Fruit fly (Drosophila melanogaster) whole organism, embryonic: Measurements from ENCODE around the gene Rpp14a.

ENCODE experiments used
- Antp ChIP-seq: fragments of 200-800 bp; sonication (Bioruptor generic); optimal IDR thresholded peaks from 3 replicates; lab custom pipeline; 2016; ENCODE audit warnings: missing biosample characterization, missing genetic modification characterization
- Asciz ChIP-seq: fragments of 200-800 bp; sonication (Bioruptor generic); optimal IDR thresholded peaks from 2 replicates; lab custom pipeline; 2017; ENCODE audit warnings: missing biosample characterization, mild to moderate bottlenecking, missing genetic modification characterization, missing genetic modification reagents
- Awh ChIP-seq: fragments of 200-800 bp; sonication (Bioruptor generic); IDR thresholded peaks from 2 replicates; pipeline ENCODE4, ENCODE4 v1.3.6; 2022; ENCODE audit warnings: missing biosample characterization, missing genetic modification characterization
- B-H1 ChIP-seq: fragments of 200-800 bp; sonication (Bioruptor generic); IDR thresholded peaks from 3 replicates; pipeline ENCODE4 v1.3.6; 2022; ENCODE audit warnings: missing biosample characterization, missing genetic modification characterization
- CG1024 ChIP-seq: fragments of 200-800 bp; sonication (Bioruptor generic); IDR thresholded peaks from 2 replicates; pipeline ENCODE4 v1.3.6; 2022; ENCODE audit warnings: missing biosample characterization, missing genetic modification characterization
- CG10366 ChIP-seq: fragments of 200-800 bp; sonication (Bioruptor generic); IDR thresholded peaks from 2 replicates; pipeline ENCODE4 v1.3.6; 2022; ENCODE audit warnings: missing biosample characterization, missing genetic modification characterization
- CG10543 ChIP-seq: fragments of 200-800 bp; sonication (Bioruptor generic); optimal IDR thresholded peaks from 3 replicates; lab custom pipeline; 2017; ENCODE audit warnings: missing biosample characterization, mild to moderate bottlenecking, missing genetic modification characterization, moderate library complexity
- CG10979 ChIP-seq: fragments of 200-800 bp; sonication (Bioruptor generic); optimal IDR thresholded peaks from 2 replicates; lab custom pipeline; 2018; ENCODE audit warnings: missing biosample characterization, mild to moderate bottlenecking, missing genetic modification characterization, moderate library complexity
- CG11093 ChIP-seq: fragments of 200-800 bp; sonication (Bioruptor generic); IDR thresholded peaks from 3 replicates; pipeline ENCODE4 v1.3.6; 2022; ENCODE audit warnings: missing biosample characterization, missing genetic modification characterization
- CG1233 ChIP-seq: fragments of 200-800 bp; sonication (Bioruptor generic); optimal IDR thresholded peaks from 4 replicates; lab custom pipeline; 2018; ENCODE audit warnings: missing biosample characterization, mild to moderate bottlenecking, missing genetic modification characterization
- CG12744 ChIP-seq: fragments of 200-800 bp; sonication (Bioruptor generic); optimal IDR thresholded peaks from 2 replicates; lab custom pipeline; 2016; ENCODE audit warnings: missing biosample characterization, missing genetic modification characterization
- CG12942 ChIP-seq: fragments of 200-800 bp; sonication (Bioruptor generic); optimal IDR thresholded peaks from 3 replicates; lab custom pipeline; 2016; ENCODE audit warnings: missing biosample characterization, missing genetic modification characterization
- CG15269 ChIP-seq: fragments of 200-800 bp; sonication (Bioruptor generic); optimal IDR thresholded peaks from 2 replicates; lab custom pipeline; 2018; ENCODE audit warnings: missing biosample characterization, mild to moderate bottlenecking, missing genetic modification characterization, moderate library complexity
- CG1647 ChIP-seq: fragments of 200-800 bp; sonication (Bioruptor generic); optimal IDR thresholded peaks from 3 replicates; lab custom pipeline; 2016; ENCODE audit warnings: missing biosample characterization, missing genetic modification characterization
- CG16813 ChIP-seq: fragments of 200-800 bp; sonication (Bioruptor generic); IDR thresholded peaks from 3 replicates; pipeline ENCODE4 v1.3.6; 2022; ENCODE audit warnings: missing biosample characterization, missing genetic modification characterization; ENCODE audit not compliant: partially characterized antibody
- CG17186 ChIP-seq: fragments of 200-800 bp; sonication (Bioruptor generic); optimal IDR thresholded peaks from 3 replicates; lab custom pipeline; 2017; ENCODE audit warnings: missing biosample characterization, missing genetic modification reagents, missing genetic modification characterization
- CG17359 ChIP-seq: fragments of 200-800 bp; sonication (Bioruptor generic); optimal IDR thresholded peaks from 3 replicates; lab custom pipeline; 2018; ENCODE audit warnings: missing biosample characterization, mild to moderate bottlenecking, missing genetic modification characterization, moderate library complexity
- CG30431 ChIP-seq: fragments of 200-800 bp; sonication (Bioruptor generic); optimal IDR thresholded peaks from 2 replicates; lab custom pipeline; 2017; ENCODE audit warnings: missing biosample characterization, missing genetic modification characterization
- CG3847 ChIP-seq: fragments of 200-800 bp; sonication (Bioruptor generic); IDR thresholded peaks from 2 replicates; pipeline ENCODE4 v1.3.6; 2022; ENCODE audit warnings: missing biosample characterization, missing genetic modification characterization
- CG6175 ChIP-seq: fragments of 200-800 bp; sonication (Bioruptor generic); IDR thresholded peaks from 3 replicates; pipeline ENCODE4 v1.3.6; 2022; ENCODE audit warnings: missing biosample characterization, missing genetic modification characterization
- CG6254 ChIP-seq: fragments of 200-800 bp; sonication (Bioruptor generic); optimal IDR thresholded peaks from 3 replicates; lab custom pipeline; 2017; ENCODE audit warnings: mild to moderate bottlenecking, missing biosample characterization, missing genetic modification reagents, missing genetic modification characterization
- CG6765 ChIP-seq: fragments of 200-800 bp; sonication (Bioruptor generic); optimal IDR thresholded peaks from 3 replicates; lab custom pipeline; 2017; ENCODE audit warnings: missing biosample characterization, mild to moderate bottlenecking, missing genetic modification characterization
- CG7928 ChIP-seq: fragments of 200-800 bp; sonication (Bioruptor generic); optimal IDR thresholded peaks from 2 replicates; lab custom pipeline; 2017; ENCODE audit warnings: missing biosample characterization, mild to moderate bottlenecking, missing genetic modification characterization
- CG8765 ChIP-seq: fragments of 200-800 bp; sonication (Bioruptor generic); IDR thresholded peaks from 2 replicates; pipeline ENCODE4 v1.3.6; 2022; ENCODE audit warnings: missing biosample characterization, missing genetic modification characterization
- Dfd ChIP-seq, 2 experiments: fragments of >200 bp; optimal IDR thresholded peaks; 2 replicates each; lab custom pipeline; 2017; ENCODE audit warnings: missing biosample characterization in 2 of 2, missing genetic modification characterization in 2 of 2
- Doc3 ChIP-seq: fragments of 200-800 bp; sonication (Bioruptor generic); IDR thresholded peaks from 3 replicates; pipeline ENCODE4 v1.3.6; 2022; ENCODE audit warnings: missing biosample characterization, missing genetic modification characterization; ENCODE audit not compliant: partially characterized antibody
- Dp ChIP-seq: fragments of 200-800 bp; sonication (Bioruptor generic); optimal IDR thresholded peaks from 2 replicates; lab custom pipeline; 2018; ENCODE audit warnings: missing biosample characterization, mild to moderate bottlenecking, missing genetic modification characterization, moderate library complexity
- Fer3 ChIP-seq: fragments of 200-800 bp; sonication (Bioruptor generic); optimal IDR thresholded peaks from 2 replicates; lab custom pipeline; 2018; ENCODE audit warnings: missing biosample characterization, mild to moderate bottlenecking, missing genetic modification characterization, moderate library complexity
- GATAe ChIP-seq: fragments of 200-800 bp; sonication (Bioruptor generic); conservative IDR thresholded peaks from 2 replicates; pipeline ENCODE4 v1.3.6; 2022; ENCODE audit warnings: missing biosample characterization, missing genetic modification characterization
- HLH4C ChIP-seq: fragments of 200-800 bp; sonication (Bioruptor generic); IDR thresholded peaks from 3 replicates; pipeline ENCODE4 v1.3.6; 2022; ENCODE audit warnings: missing biosample characterization, missing genetic modification characterization; ENCODE audit not compliant: partially characterized antibody
- Hey ChIP-seq: fragments of 200-800 bp; sonication (Bioruptor generic); optimal IDR thresholded peaks from 3 replicates; lab custom pipeline; 2018; ENCODE audit warnings: missing biosample characterization, mild to moderate bottlenecking, missing genetic modification characterization
- Hr39 ChIP-seq: fragments of >200 bp; optimal IDR thresholded peaks from 2 replicates; lab custom pipeline; 2017
- Kr ChIP-seq: fragments of 200-800 bp; sonication (Bioruptor generic); optimal IDR thresholded peaks from 2 replicates; lab custom pipeline; 2017; ENCODE audit warnings: missing biosample characterization, mild to moderate bottlenecking, missing genetic modification characterization
- NC2α ChIP-seq: fragments of 200-800 bp; sonication (Bioruptor generic); optimal IDR thresholded peaks from 2 replicates; lab custom pipeline; 2016; ENCODE audit warnings: missing biosample characterization, missing genetic modification characterization
- Nf-YC ChIP-seq: fragments of 200-800 bp; optimal IDR thresholded peaks from 3 replicates; lab custom pipeline; 2019; ENCODE audit warnings: missing biosample characterization, mild to moderate bottlenecking, missing genetic modification characterization, moderate library complexity
- NfI ChIP-seq: fragments of 200-800 bp; sonication (Bioruptor generic); optimal IDR thresholded peaks from 3 replicates; lab custom pipeline; 2018; ENCODE audit warnings: missing biosample characterization, mild to moderate bottlenecking, missing genetic modification characterization, moderate library complexity
- Pdp1 ChIP-seq, 2 experiments: fragments of 200-800 bp; sonication (Bioruptor generic); optimal IDR thresholded peaks; 3 replicates each; lab custom pipeline; 2016; ENCODE audit warnings: missing biosample characterization in 2 of 2, missing genetic modification characterization in 2 of 2, mild to moderate bottlenecking in 1 of 2, moderate library complexity in 1 of 2
- Rx ChIP-seq: fragments of 200-800 bp; sonication (Bioruptor generic); IDR thresholded peaks from 2 replicates; pipeline ENCODE4 v1.3.6; 2022; ENCODE audit warnings: missing biosample characterization, missing genetic modification characterization
- Sin3A ChIP-seq: fragments of >200 bp; optimal IDR thresholded peaks from 2 replicates; lab custom pipeline; 2018
- Usf ChIP-seq: fragments of 200-800 bp; sonication (Bioruptor generic); optimal IDR thresholded peaks from 2 replicates; lab custom pipeline; 2017; ENCODE audit warnings: missing genotype, missing biosample characterization, missing genetic modification characterization
- ap ChIP-seq: fragments of 200-800 bp; sonication (Bioruptor generic); IDR thresholded peaks from 2 replicates; pipeline ENCODE4 v1.3.6; 2022; ENCODE audit warnings: missing biosample characterization, missing genetic modification characterization
- dysf ChIP-seq: fragments of 200-800 bp; sonication (Bioruptor generic); IDR thresholded peaks from 3 replicates; pipeline ENCODE4 v1.3.6; 2022; ENCODE audit warnings: missing biosample characterization, missing genetic modification characterization
- gcm2 ChIP-seq: fragments of 200-800 bp; sonication (Bioruptor generic); optimal IDR thresholded peaks from 2 replicates; lab custom pipeline; 2016; ENCODE audit warnings: missing biosample characterization, missing genetic modification characterization
- gfzf ChIP-seq: fragments of 200-800 bp; sonication (Bioruptor generic); optimal IDR thresholded peaks from 2 replicates; lab custom pipeline; 2016; ENCODE audit warnings: missing biosample characterization, mild to moderate bottlenecking, missing genetic modification characterization, moderate library complexity
- ham ChIP-seq: fragments of 200-800 bp; sonication (Bioruptor generic); IDR thresholded peaks from 2 replicates; pipeline ENCODE4 v1.3.6; 2022; ENCODE audit warnings: missing biosample characterization, missing genetic modification characterization
- her ChIP-seq: fragments of 200-800 bp; sonication (Bioruptor generic); optimal IDR thresholded peaks from 2 replicates; lab custom pipeline; 2016; ENCODE audit warnings: missing biosample characterization, missing genetic modification characterization
- ken ChIP-seq: fragments of 200-800 bp; sonication (Bioruptor generic); IDR thresholded peaks from 3 replicates; pipeline ENCODE4 v1.3.6; 2022; ENCODE audit warnings: missing biosample characterization, missing genetic modification characterization
- oc ChIP-seq: fragments of 200-800 bp; sonication (Bioruptor generic); optimal IDR thresholded peaks from 2 replicates; lab custom pipeline; 2018; ENCODE audit warnings: missing biosample characterization, mild to moderate bottlenecking, missing genetic modification characterization, moderate library complexity
- pan ChIP-seq, 4 experiments: fragments of >200 bp in 3 of 4; fragments of 200-800 bp in 1 of 4; sonication (Bioruptor generic) in 1 of 4; optimal IDR thresholded peaks in 3 of 4; IDR thresholded peaks in 1 of 4; 2 replicates each; pipeline versions ENCODE4 v1.3.6 to Lab custom; 2017 to 2022; ENCODE audit warnings: missing biosample characterization in 2 of 4, missing genetic modification characterization in 2 of 4, mixed read lengths in 1 of 4
- sob ChIP-seq: fragments of 200-800 bp; sonication (Bioruptor generic); IDR thresholded peaks from 2 replicates; pipeline ENCODE4 v1.3.6; 2022; ENCODE audit warnings: missing biosample characterization, missing genetic modification characterization
- trem ChIP-seq: fragments of 200-800 bp; optimal IDR thresholded peaks from 3 replicates; lab custom pipeline; 2019; ENCODE audit warnings: missing biosample characterization, mild to moderate bottlenecking, missing genetic modification characterization, moderate library complexity

Gene Rpp14a

DNA sequence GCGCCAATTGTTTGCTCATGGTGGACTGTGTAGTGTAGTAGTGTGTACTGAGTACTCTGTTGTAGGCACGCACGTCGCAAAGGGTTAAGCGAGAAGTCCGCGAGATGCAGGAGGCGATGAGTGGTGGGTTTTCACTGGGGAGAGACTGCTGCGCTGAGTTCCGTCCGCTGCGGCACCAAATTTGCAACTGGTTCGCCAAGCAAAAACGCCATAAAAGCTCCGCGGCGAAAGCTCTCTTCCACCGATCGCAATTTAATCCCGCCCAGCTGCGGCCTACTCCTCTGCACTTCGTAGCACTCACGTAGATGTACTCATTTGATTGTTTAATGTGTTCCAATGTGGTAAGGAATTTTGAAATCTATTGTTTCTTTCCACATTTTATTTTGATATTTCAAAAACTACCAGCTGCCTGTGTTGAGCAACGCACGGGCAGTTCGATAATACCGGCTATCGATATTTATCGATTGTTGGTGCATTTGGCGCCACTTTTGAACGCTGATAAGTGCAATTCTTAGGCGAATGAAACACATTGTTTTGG lies 41.6 kb upstream of the Rpp14a start, which contains the start of gene CG7920 (continued):
- TF ChIP-seq Fer3 (tag; lab: Kevin White, UChicago): no peak
- no peak for TF ChIP-seq Hey (tag; lab: Kevin White, UChicago)
- TF ChIP-seq CG1024 (GFP tag; lab: Robert Waterston, UW): no peak
- TF ChIP-seq CG6765 (GFP tag; lab: Kevin White, UChicago): peak; percentile 72
- TF ChIP-seq CG1647: no peak
- TF ChIP-seq CG12942: peak; percentile 18
- TF ChIP-seq Dfd (GFP tag; optimal IDR thresholded peaks at IDR 0.05; lab: Kevin White, UChicago): no peak
- TF ChIP-seq Antp (GFP tag; lab: Kevin White, UChicago): no peak
- TF ChIP-seq CG17186 (GFP tag; lab: Kevin White, UChicago): peak; percentile 43
- no peak for TF ChIP-seq CG17359
- no peak for TF ChIP-seq gcm2 (GFP tag; lab: Kevin White, UChicago)
- TF ChIP-seq pan (optimal IDR thresholded peaks at IDR 0.05; lab: Kevin White, UChicago): no peak
- TF ChIP-seq pan (GFP tag; optimal IDR thresholded peaks at IDR 0.05 in 1 of 2, IDR thresholded peaks at IDR 0.05 in 1 of 2): no peak
- peak; percentile 60 for TF ChIP-seq Kr (GFP tag; lab: Kevin White, UChicago)
- TF ChIP-seq gfzf (GFP tag; lab: Kevin White, UChicago): peak; percentile 48
- TF ChIP-seq Usf (GFP tag; lab: Kevin White, UChicago): no peak
- TF ChIP-seq dysf (GFP tag; lab: Robert Waterston, UW): no peak; the same call in 2 of the 3 replicates
- no peak for TF ChIP-seq ken
- TF ChIP-seq trem (tag; lab: Kevin White, UChicago): peak; percentile 60
- 0 out of 3 replicates have a peak, but pooled peaks have one; percentile 15 for TF ChIP-seq CG6175 (GFP tag; lab: Robert Waterston, UW)
- TF ChIP-seq CG6254 (GFP tag; lab: Kevin White, UChicago): no peak
- TF ChIP-seq Pdp1 (GFP tag; optimal IDR thresholded peaks at IDR 0.05; lab: Kevin White, UChicago): peak in 1 of 2 experiments; percentile 10
- no peak for TF ChIP-seq CG12744 (GFP tag; lab: Kevin White, UChicago)
- peak; percentile 36; the same call in 1 of the 2 replicates for TF ChIP-seq CG3847
- TF ChIP-seq Nf-YC (tag; lab: Kevin White, UChicago): peak; percentile 41
- no peak for TF ChIP-seq Asciz
- no peak for TF ChIP-seq CG8765 (GFP tag; lab: Robert Waterston, UW)
- peak; percentile 25 for TF ChIP-seq NfI (GFP tag; lab: Kevin White, UChicago)
- no peak for TF ChIP-seq oc (tag; lab: Kevin White, UChicago)
- TF ChIP-seq CG10366 (GFP tag; lab: Robert Waterston, UW): no peak
- no peak for TF ChIP-seq Hr39 (lab: Kevin White, UChicago)
- no peak for TF ChIP-seq ap (GFP tag; lab: Robert Waterston, UW)
- TF ChIP-seq CG1233: no peak
- peak; percentile 81 for TF ChIP-seq Doc3 (GFP tag; lab: Robert Waterston, UW)
- TF ChIP-seq Dp (GFP tag; lab: Kevin White, UChicago): peak; percentile 99
- TF ChIP-seq GATAe (GFP tag; lab: Robert Waterston, UW): no peak
- TF ChIP-seq Awh (GFP tag; lab: Robert Waterston, UW): no peak
- peak; percentile 0 for TF ChIP-seq CG10979 (tag; lab: Kevin White, UChicago)
- TF ChIP-seq CG30431 (GFP tag; lab: Kevin White, UChicago): no peak
- no peak for TF ChIP-seq NC2α (GFP tag; lab: Kevin White, UChicago)
- no peak for TF ChIP-seq Rx (GFP tag; lab: Robert Waterston, UW)
- peak; percentile 71 for TF ChIP-seq Sin3A (lab: Kevin White, UChicago)
- TF ChIP-seq HLH4C: peak; percentile 71
- TF ChIP-seq CG10543 (GFP tag; lab: Kevin White, UChicago): peak; percentile 58
- peak; percentile 8 for TF ChIP-seq her (GFP tag; lab: Kevin White, UChicago)
- peak; percentile 10 for TF ChIP-seq CG15269 (tag; lab: Kevin White, UChicago)
- peak; percentile 75 for TF ChIP-seq CG16813 (GFP tag; lab: Robert Waterston, UW)
- no peak for TF ChIP-seq CG7928
- no peak for TF ChIP-seq CG11093
- TF ChIP-seq ham (GFP tag; lab: Robert Waterston, UW): no peak
- TF ChIP-seq sob (GFP tag; lab: Robert Waterston, UW): peak; percentile 42; the same call in 1 of the 2 replicates
- no peak for TF ChIP-seq B-H1
